Worm (Caenorhabditis elegans): ENCODE measurements around the gene gcc-1.

The gcc-1 gene

ce11 chrX:3116033-3116876, 43.5 kb upstream of the gcc-1 start, which contains the start of gene mai-1:
Gene mai-1, minus strand, starts transcription at chrX:3116589.
- TF ChIP-seq lin-38 (GFP tag; IDR thresholded peaks at IDR 0.05) (peak; percentile 9; the same call in 1 of the 2 replicates), dmd-6 (GFP tag; IDR thresholded peaks at IDR 0.05) (no peak; the same call in none of the 2 replicates), ZK337.2 (GFP tag; IDR thresholded peaks at IDR 0.05) (no peak), sdz-12 (GFP tag; optimal IDR thresholded peaks at IDR 0.05) (peak; percentile 33), aly-2 (tag; optimal IDR thresholded peaks at IDR 0.05) (no peak), Y48G9A.11 (GFP tag; IDR thresholded peaks at IDR 0.05) (peak; percentile 45; the same call in 1 of the 2 replicates), zip-11 (GFP tag; IDR thresholded peaks at IDR 0.05) (no peak), nhr-102 (tag; optimal IDR thresholded peaks at IDR 0.05) (no peak), F10B5.3 (tag; optimal IDR thresholded peaks at IDR 0.05) (no peak), ceh-20 (GFP tag; IDR thresholded peaks at IDR 0.05) (peak; percentile 55; the same call in 1 of the 2 replicates), jun-1 (tag; optimal IDR thresholded peaks at IDR 0.05) (no peak), pqm-1 (tag; optimal IDR thresholded peaks at IDR 0.05) (peak; percentile 29), mxl-2 (GFP tag; conservative IDR thresholded peaks at IDR 0.05) (no peak), D1046.2 (GFP tag; IDR thresholded peaks at IDR 0.05) (no peak), Y75B8A.6 (GFP tag; IDR thresholded peaks at IDR 0.05) (0 out of 2 replicates have a peak, but pooled peaks have one; percentile 40), mdt-29 (GFP tag; IDR thresholded peaks at IDR 0.05) (peak; percentile 7; the same call in 1 of the 2 replicates), nhr-111 (GFP tag; optimal IDR thresholded peaks at IDR 0.05) (no peak), mdl-1 (tag; optimal IDR thresholded peaks at IDR 0.05) (peak in 1 of 2 experiments; percentile 10), mes-2 (tag; optimal IDR thresholded peaks at IDR 0.05; ENCODE audit: poor library complexity, severe bottlenecking) (no peak), snpc-1.2 (GFP tag; IDR thresholded peaks at IDR 0.05) (peak; percentile 42; the same call in 1 of the 2 replicates), ceh-82 (tag; optimal IDR thresholded peaks at IDR 0.05) (no peak), spr-3 (GFP tag; optimal IDR thresholded peaks at IDR 0.05) (peak; percentile 37), nhr-48 (tag; optimal IDR thresholded peaks at IDR 0.05) (peak; percentile 47), nhr-28 (tag; optimal IDR thresholded peaks at IDR 0.05) (peak; percentile 7), zfp-3 (GFP tag; conservative IDR thresholded peaks at IDR 0.05) (no peak), daf-16 (GFP tag; optimal IDR thresholded peaks at IDR 0.05) (peak in 1 of 2 experiments; percentile 0), daf-16 (tag; optimal IDR thresholded peaks at IDR 0.05) (peak; percentile 79), hmg-1.1 (GFP tag; IDR thresholded peaks at IDR 0.05) (peak; percentile 88), F44E2.7 (GFP tag; IDR thresholded peaks at IDR 0.05) (no peak), arid-1 (GFP tag; conservative IDR thresholded peaks at IDR 0.05) (peak; percentile 73), daf-19 (GFP tag; conservative IDR thresholded peaks at IDR 0.05) (0 out of 2 replicates have a peak, but pooled peaks have one; percentile 36), zip-2 (tag; optimal IDR thresholded peaks at IDR 0.05) (no peak), mep-1 (tag; optimal IDR thresholded peaks at IDR 0.05) (peak; percentile 15), ceh-32 (tag; optimal IDR thresholded peaks at IDR 0.05; ENCODE audit: poor library complexity) (no peak), egl-43 (GFP tag; IDR thresholded peaks at IDR 0.05) (peak; percentile 81), nhr-10 (tag; optimal IDR thresholded peaks at IDR 0.05) (peak; percentile 28), php-3 (GFP tag; IDR thresholded peaks at IDR 0.05) (no peak), fkh-10 (GFP tag; optimal IDR thresholded peaks at IDR 0.05) (peak; percentile 42), daf-8 (GFP tag; IDR thresholded peaks at IDR 0.05) (no peak), Y5F2A.4 (GFP tag; optimal IDR thresholded peaks at IDR 0.05) (no peak), saeg-2 (GFP tag; IDR thresholded peaks at IDR 0.05) (no peak), hlh-30 (tag; optimal IDR thresholded peaks at IDR 0.05; ENCODE audit: insufficient read depth) (no peak), unc-39 (tag; optimal IDR thresholded peaks at IDR 0.05) (no peak), madf-9 (GFP tag; conservative IDR thresholded peaks at IDR 0.05) (peak; percentile 59; the same call in 1 of the 2 replicates), ctbp-1 (GFP tag; IDR thresholded peaks at IDR 0.05) (peak; percentile 78), nhr-237 (tag; optimal IDR thresholded peaks at IDR 0.05) (no peak), zag-1 (tag; optimal IDR thresholded peaks at IDR 0.05) (no peak), pha-4 (GFP tag; IDR thresholded peaks at IDR 0.05) (no peak), pha-4 (tag; optimal IDR thresholded peaks at IDR 0.05) (no peak)

All from whole organism, L4 larva.